Worm (Caenorhabditis elegans): ENCODE results near the gene C12D8.13.

C12D8.13 gene

ce11 chrV:10244018-10244720 lies 23.7 kb upstream of the C12D8.13 start:
- TF ChIP-seq W03F9.2 (tag; optimal IDR thresholded peaks at IDR 0.05) (no peak), him-1 (tag; optimal IDR thresholded peaks at IDR 0.05) (no peak), dao-5 (tag; optimal IDR thresholded peaks at IDR 0.05) (no peak)

ce11 chrV:10243105-10243504 lies 22.6 kb upstream of the C12D8.13 start, which contains the start of gene C12D8.9:
C12D8.9 (minus strand) TSS chrV:10243205.
- TF ChIP-seq dao-5 (tag; optimal IDR thresholded peaks at IDR 0.05) (no peak), him-1 (tag; optimal IDR thresholded peaks at IDR 0.05) (no peak), W03F9.2 (tag; optimal IDR thresholded peaks at IDR 0.05) (no peak)

- no peak for TF ChIP-seq him-1 (tag; optimal IDR thresholded peaks at IDR 0.05)
- TF ChIP-seq W03F9.2 (tag; optimal IDR thresholded peaks at IDR 0.05) = no peak
- no peak for TF ChIP-seq dao-5 (tag; optimal IDR thresholded peaks at IDR 0.05)
Observed at ce11 chrV:10241121-10241803, 20.8 kb upstream of the C12D8.13 start, which contains the start of the genes C12D8.21 and col-148. C12D8.21 (minus strand) TSS chrV:10241188. col-148 (plus strand) TSS chrV:10241753.

ce11 chrV:10239861-10240260 lies 19.4 kb upstream of the C12D8.13 start, which contains the start of gene fipr-8:
fipr-8 (minus strand) TSS chrV:10239961.
- TF ChIP-seq him-1 (tag; optimal IDR thresholded peaks at IDR 0.05) (no peak), W03F9.2 (tag; optimal IDR thresholded peaks at IDR 0.05) (no peak), dao-5 (tag; optimal IDR thresholded peaks at IDR 0.05) (no peak)

- TF ChIP-seq him-1 (tag; optimal IDR thresholded peaks at IDR 0.05) (no peak), W03F9.2 (tag; optimal IDR thresholded peaks at IDR 0.05) (no peak), dao-5 (tag; optimal IDR thresholded peaks at IDR 0.05) (no peak)
Observed at ce11 chrV:10238665-10239064, 18.2 kb upstream of the C12D8.13 start, which contains the start of gene fubl-1. fubl-1 (minus strand) TSS chrV:10238866.

- TF ChIP-seq him-1 (tag; optimal IDR thresholded peaks at IDR 0.05) (no peak), dao-5 (tag; optimal IDR thresholded peaks at IDR 0.05) (no peak), W03F9.2 (tag; optimal IDR thresholded peaks at IDR 0.05) (no peak)
Observed at ce11 chrV:10237959-10238444, 17.5 kb upstream of the C12D8.13 start.

- no peak for TF ChIP-seq him-1 (tag; optimal IDR thresholded peaks at IDR 0.05)
- no peak for TF ChIP-seq W03F9.2 (tag; optimal IDR thresholded peaks at IDR 0.05)
- TF ChIP-seq dao-5 (tag; optimal IDR thresholded peaks at IDR 0.05) = no peak
Observed at ce11 chrV:10237171-10237570, 16.7 kb upstream of the C12D8.13 start.

ce11 chrV:10233330-10233729 lies 12.8 kb upstream of the C12D8.13 start, which contains the start of gene str-182:
str-182 (minus strand) TSS chrV:10233430.
- TF ChIP-seq W03F9.2 (tag; optimal IDR thresholded peaks at IDR 0.05) (no peak), dao-5 (tag; optimal IDR thresholded peaks at IDR 0.05) (no peak), him-1 (tag; optimal IDR thresholded peaks at IDR 0.05) (no peak)

ce11 chrV:10230932-10231331 lies 10.4 kb upstream of the C12D8.13 start, which contains the start of gene fipr-6:
fipr-6 (plus strand) TSS chrV:10231232.
- TF ChIP-seq W03F9.2 (tag; optimal IDR thresholded peaks at IDR 0.05) (no peak), dao-5 (tag; optimal IDR thresholded peaks at IDR 0.05) (no peak), him-1 (tag; optimal IDR thresholded peaks at IDR 0.05) (no peak)

ce11 chrV:10229222-10229879 lies 8.8 kb upstream of the C12D8.13 start, which contains the start of the genes pyt-1 and fipr-7:
pyt-1 (minus strand) TSS chrV:10229322.
fipr-7 (plus strand) TSS chrV:10229829.
- TF ChIP-seq him-1 (tag; optimal IDR thresholded peaks at IDR 0.05) = no peak
- no peak for TF ChIP-seq W03F9.2 (tag; optimal IDR thresholded peaks at IDR 0.05)
- no peak for TF ChIP-seq dao-5 (tag; optimal IDR thresholded peaks at IDR 0.05)

ce11 chrV:10228360-10228759 lies 7.9 kb upstream of the C12D8.13 start, which contains the start of gene fipr-4:
fipr-4 (minus strand) TSS chrV:10228460.
- TF ChIP-seq W03F9.2 (tag; optimal IDR thresholded peaks at IDR 0.05) (no peak), him-1 (tag; optimal IDR thresholded peaks at IDR 0.05) (no peak), dao-5 (tag; optimal IDR thresholded peaks at IDR 0.05) (no peak)

ce11 chrV:10227333-10227732 lies 6.8 kb upstream of the C12D8.13 start, which contains the start of gene ttr-19:
ttr-19 (minus strand) TSS chrV:10227433.
- TF ChIP-seq dao-5 (tag; optimal IDR thresholded peaks at IDR 0.05) (no peak), him-1 (tag; optimal IDR thresholded peaks at IDR 0.05) (no peak), W03F9.2 (tag; optimal IDR thresholded peaks at IDR 0.05) (no peak)

- TF ChIP-seq dao-5 (tag; optimal IDR thresholded peaks at IDR 0.05) (no peak), him-1 (tag; optimal IDR thresholded peaks at IDR 0.05) (no peak), W03F9.2 (tag; optimal IDR thresholded peaks at IDR 0.05) (no peak)
Observed at ce11 chrV:10225610-10226009, 5.1 kb upstream of the C12D8.13 start, which contains the start of gene daf-36. daf-36 (minus strand) TSS chrV:10225710.
